Worm (Caenorhabditis elegans) whole organism, L3 larva: Measurements from ENCODE around the gene orc-2.
A peak's percentile ranks its signal among the peaks of the same experiment; 100 is the strongest.

Experiments used
- R02D3.7 ChIP-seq: fragments of 150-350 bp; optimal IDR thresholded peaks from 2 replicates; lab custom pipeline; 2014; ENCODE audit warnings: missing biosample characterization, missing genetic modification characterization
- ZK546.5 ChIP-seq: sonication (generic microtip); optimal IDR thresholded peaks from 2 replicates; lab custom pipeline; 2017; ENCODE audit warnings: missing biosample characterization, missing genetic modification characterization
- ceh-16 ChIP-seq: sonication (generic microtip); optimal IDR thresholded peaks from 2 replicates; lab custom pipeline; 2017; ENCODE audit warnings: missing biosample characterization, missing genetic modification characterization
- ceh-9 ChIP-seq: sonication (generic microtip); optimal IDR thresholded peaks from 2 replicates; lab custom pipeline; 2018; ENCODE audit warnings: missing biosample characterization, missing genetic modification characterization
- egl-5 ChIP-seq: fragments of 150-350 bp; optimal IDR thresholded peaks from 2 replicates; lab custom pipeline; 2017; ENCODE audit warnings: missing biosample characterization, missing genetic modification reagents, missing genetic modification characterization, inconsistent platforms
- elt-1 ChIP-seq: fragments of 150-350 bp; optimal IDR thresholded peaks from 2 replicates; lab custom pipeline; 2014; ENCODE audit warnings: missing biosample characterization, missing genetic modification characterization
- elt-2 ChIP-seq: sonication (generic microtip); optimal IDR thresholded peaks from 2 replicates; lab custom pipeline; 2016; ENCODE audit warnings: missing genetic modification reagents, mild to moderate bottlenecking, missing genetic modification characterization, missing compliant biosample characterization
- eor-1 ChIP-seq, 2 experiments: fragments of 150-350 bp; optimal IDR thresholded peaks; 2 replicates each; lab custom pipeline; 2014 to 2018; ENCODE audit warnings: missing biosample characterization in 2 of 2, missing genetic modification characterization in 2 of 2
- fkh-2 ChIP-seq: fragments of 150-350 bp; optimal IDR thresholded peaks from 2 replicates; lab custom pipeline; 2014; ENCODE audit warnings: missing biosample characterization, missing genetic modification reagents, missing genetic modification characterization
- fos-1 ChIP-seq: fragments of 150-350 bp; optimal IDR thresholded peaks from 2 replicates; lab custom pipeline; 2014; ENCODE audit warnings: missing biosample characterization, missing genetic modification characterization
- jun-1 ChIP-seq: fragments of 150-350 bp; optimal IDR thresholded peaks from 2 replicates; lab custom pipeline; 2014; ENCODE audit warnings: missing biosample characterization, missing genetic modification reagents, missing genetic modification characterization
- lin-15B ChIP-seq: fragments of 150-350 bp; optimal IDR thresholded peaks from 2 replicates; lab custom pipeline; 2014; ENCODE audit warnings: missing biosample characterization, missing genetic modification characterization
- lin-39 ChIP-seq: fragments of 150-350 bp; optimal IDR thresholded peaks from 2 replicates; lab custom pipeline; 2018; ENCODE audit warnings: missing biosample characterization, missing genetic modification reagents, missing genetic modification characterization
- lsy-12 ChIP-seq: sonication (generic microtip); optimal IDR thresholded peaks from 2 replicates; lab custom pipeline; 2016; ENCODE audit warnings: mild to moderate bottlenecking, missing genetic modification characterization, missing compliant biosample characterization
- mml-1 ChIP-seq: fragments of 150-350 bp; sonication (generic microtip); optimal IDR thresholded peaks from 3 replicates; lab custom pipeline; 2014; ENCODE audit warnings: missing biosample characterization, missing genetic modification characterization
- nfya-1 ChIP-seq: sonication (generic microtip); optimal IDR thresholded peaks from 2 replicates; lab custom pipeline; 2017; ENCODE audit warnings: missing genetic modification characterization, mild to moderate bottlenecking, missing compliant biosample characterization, antibody characterized with exemption, moderate library complexity; ENCODE audit not compliant: insufficient read depth
- nhr-11 ChIP-seq: fragments of 150-350 bp; optimal IDR thresholded peaks from 2 replicates; lab custom pipeline; 2014; ENCODE audit warnings: missing biosample characterization, missing genetic modification characterization
- nhr-12 ChIP-seq: fragments of 150-350 bp; optimal IDR thresholded peaks from 2 replicates; lab custom pipeline; 2014; ENCODE audit warnings: missing biosample characterization, missing genetic modification characterization
- nhr-23 ChIP-seq: fragments of 150-350 bp; optimal IDR thresholded peaks from 2 replicates; lab custom pipeline; 2014; ENCODE audit warnings: missing biosample characterization, missing genetic modification reagents, missing genetic modification characterization
- nhr-237 ChIP-seq: fragments of 150-350 bp; optimal IDR thresholded peaks from 2 replicates; lab custom pipeline; 2014; ENCODE audit warnings: missing biosample characterization, missing genetic modification characterization
- nhr-25 ChIP-seq: sonication (generic microtip); optimal IDR thresholded peaks from 2 replicates; lab custom pipeline; 2017; ENCODE audit warnings: missing biosample characterization, missing genetic modification characterization
- nhr-28 ChIP-seq: fragments of 150-350 bp; optimal IDR thresholded peaks from 2 replicates; lab custom pipeline; 2014; ENCODE audit warnings: missing biosample characterization, missing genetic modification characterization
- nhr-43 ChIP-seq: sonication (generic microtip); optimal IDR thresholded peaks from 2 replicates; lab custom pipeline; 2016; ENCODE audit warnings: mild to moderate bottlenecking, missing genetic modification characterization, missing compliant biosample characterization; ENCODE audit not compliant: poor library complexity, severe bottlenecking
- nhr-67 ChIP-seq: fragments of 150-350 bp; optimal IDR thresholded peaks from 2 replicates; lab custom pipeline; 2014; ENCODE audit warnings: missing biosample characterization, missing genetic modification characterization
- nhr-76 ChIP-seq: fragments of 150-350 bp; sonication (generic microtip); optimal IDR thresholded peaks from 5 replicates; lab custom pipeline; 2014; ENCODE audit warnings: missing biosample characterization, missing genetic modification characterization
- pha-4 ChIP-seq: fragments of 150-350 bp; optimal IDR thresholded peaks from 2 replicates; lab custom pipeline; 2014; ENCODE audit warnings: missing biosample characterization, missing genetic modification reagents, missing genetic modification characterization
- pqm-1 ChIP-seq: fragments of 150-350 bp; optimal IDR thresholded peaks from 2 replicates; lab custom pipeline; 2017; ENCODE audit warnings: missing biosample characterization, missing genetic modification characterization, inconsistent platforms
- snpc-4 ChIP-seq: fragments of 150-350 bp; optimal IDR thresholded peaks from 2 replicates; lab custom pipeline; 2014; ENCODE audit warnings: missing biosample characterization, missing genetic modification characterization
- tbx-2 ChIP-seq: sonication (generic microtip); optimal IDR thresholded peaks from 2 replicates; lab custom pipeline; 2016; ENCODE audit warnings: mild to moderate bottlenecking, missing genetic modification characterization, missing compliant biosample characterization
- unc-62 ChIP-seq: fragments of 150-350 bp; sonication (generic microtip); optimal IDR thresholded peaks from 4 replicates; lab custom pipeline; 2014; ENCODE audit warnings: missing biosample characterization, missing genetic modification reagents, missing genetic modification characterization
- zag-1 ChIP-seq: fragments of 150-350 bp; optimal IDR thresholded peaks from 2 replicates; lab custom pipeline; 2014; ENCODE audit warnings: missing biosample characterization, missing genetic modification characterization
- ztf-11 ChIP-seq: fragments of 150-350 bp; optimal IDR thresholded peaks from 2 replicates; lab custom pipeline; 2014; ENCODE audit warnings: missing biosample characterization, missing genetic modification characterization

orc-2 gene

ce11 chrII:10872541-10872940 lies 1.2 kb upstream of the orc-2 start, which contains the start of the genes cyn-4 and copz-1 (continued):
- TF ChIP-seq ceh-16 = no peak
- TF ChIP-seq mml-1 = no peak
- no peak for TF ChIP-seq eor-1 (tag; optimal IDR thresholded peaks at IDR 0.05; lab: Kevin White, UChicago)
- TF ChIP-seq jun-1 (tag; lab: Kevin White, UChicago) = no peak
- no peak for TF ChIP-seq nhr-67 (tag; lab: Kevin White, UChicago)

ce11 chrII:10880625-10881024 lies 6.9 kb downstream of the orc-2 start, which contains the start of gene lurp-1:
TSS of gene lurp-1 (plus strand) at chrII:10880925.
- TF ChIP-seq fkh-2 (no peak), nhr-43 (tag; lab: Kevin White, UChicago) (no peak), nhr-23 (tag; lab: Kevin White, UChicago) (no peak), ZK546.5 (no peak), pha-4 (tag; lab: Kevin White, UChicago) (no peak), jun-1 (tag; lab: Kevin White, UChicago) (no peak), nhr-76 (tag; lab: Kevin White, UChicago) (no peak), lin-15B (tag; lab: Kevin White, UChicago) (no peak), R02D3.7 (tag; lab: Kevin White, UChicago) (no peak)
- TF ChIP-seq, all 47 proteins: peak for 0

ce11 chrII:10884396-10884795 lies 10.7 kb downstream of the orc-2 start, which contains the start of gene egg-3:
TSS of gene egg-3 (minus strand) at chrII:10884441.
- TF ChIP-seq lin-39 (tag; lab: Kevin White, UChicago) = no peak

ce11 chrII:10885250-10885649 lies 11.5 kb downstream of the orc-2 start:
- TF ChIP-seq ztf-11 (tag; lab: Kevin White, UChicago) (no peak), unc-62 (GFP tag; lab: Kevin White, UChicago) (no peak), nhr-237 (tag; lab: Kevin White, UChicago) (no peak), nhr-28 (no peak), lsy-12 (no peak), nhr-12 (no peak), elt-1 (tag; lab: Kevin White, UChicago) (no peak), fkh-2 (no peak), nhr-43 (tag; lab: Kevin White, UChicago) (no peak), ceh-9 (tag; lab: Kevin White, UChicago) (no peak), ZK546.5 (no peak), nhr-23 (tag; lab: Kevin White, UChicago) (no peak), fos-1 (tag; lab: Kevin White, UChicago) (no peak), nhr-11 (tag; lab: Kevin White, UChicago) (no peak), mml-1 (no peak), tbx-2 (tag; lab: Kevin White, UChicago) (no peak), zag-1 (tag; lab: Kevin White, UChicago) (no peak)

- TF ChIP-seq nhr-23 (tag; lab: Kevin White, UChicago) (peak; percentile 68), egl-5 (tag; lab: Kevin White, UChicago) (no peak)
These were observed 12.3 kb downstream of the orc-2 start, which contains the start of gene F44F4.3 for ce11 chrII:10885868-10886514. TSS of gene F44F4.3 (minus strand) at chrII:10885918.

ce11 chrII:10887097-10887496 lies 13.4 kb downstream of the orc-2 start:
- TF ChIP-seq lsy-12 (no peak), elt-2 (tag; lab: Kevin White, UChicago) (no peak), nhr-23 (tag; lab: Kevin White, UChicago) (peak; percentile 75), snpc-4 (tag; lab: Kevin White, UChicago) (no peak), nhr-25 (tag; lab: Kevin White, UChicago) (peak; percentile 69), ZK546.5 (no peak), jun-1 (tag; lab: Kevin White, UChicago) (no peak), egl-5 (tag; lab: Kevin White, UChicago) (peak; percentile 16), nfya-1 (tag; lab: Kevin White, UChicago) (no peak), pqm-1 (tag; lab: Kevin White, UChicago) (no peak), nhr-76 (tag; lab: Kevin White, UChicago) (no peak)
- TF ChIP-seq, all 47 proteins: peak for 3
